Fruit fly (Drosophila melanogaster): ENCODE measurements around the gene btl.

DNA sequence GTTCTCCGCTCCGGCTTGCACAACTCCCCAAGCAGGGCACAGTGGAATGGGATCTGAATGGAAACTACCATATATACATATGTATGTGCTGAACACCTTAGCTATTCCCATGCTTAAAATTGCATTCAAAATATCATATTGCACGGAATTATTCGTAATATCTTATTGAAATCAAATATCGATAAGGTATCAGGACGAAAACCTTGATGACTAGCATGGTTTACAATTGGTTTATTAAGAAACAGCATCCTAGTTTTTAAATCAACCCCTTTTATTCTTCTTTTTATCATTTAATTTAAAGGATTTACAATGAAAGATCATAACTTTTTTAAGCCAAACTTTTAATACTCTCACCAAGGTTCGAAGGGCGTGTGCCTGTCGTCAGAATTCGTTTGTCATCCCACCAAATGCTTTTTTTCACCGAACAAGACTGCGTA lies 20.3 kb upstream of the btl start:
- TF ChIP-seq fd96Ca (GFP tag; IDR thresholded peaks at IDR 0.05): no peak
- no peak for TF ChIP-seq EcR (GFP tag; optimal IDR thresholded peaks at IDR 0.05)
- TF ChIP-seq CG10348 (GFP tag; IDR thresholded peaks at IDR 0.05): no peak
- TF ChIP-seq CG12605 (GFP tag; IDR thresholded peaks at IDR 0.05): no peak
- TF ChIP-seq CG32121 (GFP tag; IDR thresholded peaks at IDR 0.05): no peak

All from whole organism, pupa.